Worm (Caenorhabditis elegans) whole organism, late embryonic: ENCODE data around the gene asm-3.

Experiments used
- pag-3 ChIP-seq: sonication (generic microtip); optimal IDR thresholded peaks from 2 replicates; lab custom pipeline; 2016; ENCODE audit warnings: missing compliant biosample characterization, missing genetic modification characterization, borderline replicate concordance
- sdc-2 ChIP-seq: sonication (generic microtip); optimal IDR thresholded peaks from 2 replicates; lab custom pipeline; 2016; ENCODE audit warnings: missing genotype, missing genetic modification characterization, missing compliant biosample characterization

asm-3 gene

ce11 chrIV:481067-481466, 42.5 kb downstream of the asm-3 start, which contains the start of gene npr-37 (continued):
- TF ChIP-seq pag-3 (tag; lab: Kevin White, UChicago) = no peak
- TF ChIP-seq sdc-2 (tag; lab: Kevin White, UChicago) = no peak
